Worm (Caenorhabditis elegans) whole organism, L1 larva: ENCODE measurements around the gene R52.6.

Experiments
- C04F5.9 ChIP-seq: sonication (generic microtip); optimal IDR thresholded peaks from 2 replicates; lab custom pipeline; 2016; ENCODE audit warnings: missing genetic modification characterization, missing compliant biosample characterization
- C16A3.4 ChIP-seq: fragments of 150-350 bp; optimal IDR thresholded peaks from 2 replicates; lab custom pipeline; 2014; ENCODE audit warnings: missing biosample characterization, missing genetic modification characterization
- C34B4.2 ChIP-seq: sonication (generic microtip); optimal IDR thresholded peaks from 2 replicates; lab custom pipeline; 2017; ENCODE audit warnings: mild to moderate bottlenecking, missing genetic modification characterization, missing compliant biosample characterization
- F16B12.6 ChIP-seq: fragments of 150-350 bp; optimal IDR thresholded peaks from 2 replicates; lab custom pipeline; 2014; ENCODE audit warnings: missing biosample characterization, missing genetic modification characterization
- Y116A8C.19 ChIP-seq: sonication (generic microtip); optimal IDR thresholded peaks from 2 replicates; lab custom pipeline; 2016; ENCODE audit warnings: missing compliant biosample characterization, missing genetic modification characterization, borderline replicate concordance
- alr-1 ChIP-seq: fragments of 200-800 bp; sonication (Bioruptor generic); optimal IDR thresholded peaks from 2 replicates; lab custom pipeline; 2018; ENCODE audit warnings: borderline replicate concordance, mild to moderate bottlenecking, missing genetic modification characterization, missing compliant biosample characterization
- aly-2 ChIP-seq: fragments of 150-350 bp; optimal IDR thresholded peaks from 2 replicates; lab custom pipeline; 2014; ENCODE audit warnings: missing biosample characterization, missing genetic modification characterization
- ama-1 ChIP-seq: fragments of 150-350 bp; optimal IDR thresholded peaks from 2 replicates; lab custom pipeline; 2014
- ceh-8 ChIP-seq: fragments of 200-800 bp; sonication (Bioruptor generic); optimal IDR thresholded peaks from 2 replicates; lab custom pipeline; 2018; ENCODE audit warnings: mild to moderate bottlenecking, missing genetic modification characterization, moderate library complexity, missing compliant biosample characterization
- ceh-88 ChIP-seq: fragments of 200-800 bp; sonication (Bioruptor generic); IDR thresholded peaks from 2 replicates; pipeline ENCODE4 v1.3.6; 2022; ENCODE audit warnings: missing genetic modification characterization, missing compliant biosample characterization
- ceh-90 ChIP-seq: sonication (generic microtip); optimal IDR thresholded peaks from 2 replicates; lab custom pipeline; 2016; ENCODE audit warnings: missing genetic modification characterization, missing compliant biosample characterization
- dpl-1 ChIP-seq, 3 experiments: fragments of 150-350 bp in 2 of 3; sonication (generic microtip) in 1 of 3; optimal IDR thresholded peaks; 2 replicates each; lab custom pipeline; 2014 to 2017; ENCODE audit warnings: missing biosample characterization in 3 of 3, missing genetic modification characterization in 3 of 3, missing genetic modification reagents in 3 of 3
- dsc-1 ChIP-seq: sonication (generic microtip); optimal IDR thresholded peaks from 2 replicates; lab custom pipeline; 2016; ENCODE audit warnings: mild to moderate bottlenecking, missing genetic modification characterization, missing compliant biosample characterization
- efl-1 ChIP-seq, 4 experiments: fragments of 150-350 bp; optimal IDR thresholded peaks in 3 of 4; peaks in 1 of 4; 1 replicate in 1 of 4; 2 replicates in 3 of 4; lab custom pipeline; 2014; ENCODE audit warnings: missing biosample characterization in 2 of 4, missing genetic modification characterization in 2 of 4, missing genetic modification reagents in 2 of 4
- efl-3 ChIP-seq: fragments of 200-800 bp; sonication (Bioruptor generic); optimal IDR thresholded peaks from 2 replicates; lab custom pipeline; 2018; ENCODE audit warnings: mild to moderate bottlenecking, missing genetic modification characterization, missing compliant biosample characterization
- egl-13 ChIP-seq: sonication (generic microtip); optimal IDR thresholded peaks from 2 replicates; lab custom pipeline; 2016; ENCODE audit warnings: missing genotype, missing genetic modification reagents, missing genetic modification characterization, missing compliant biosample characterization
- ets-5 ChIP-seq: fragments of 200-800 bp; sonication (Bioruptor generic); IDR thresholded peaks from 2 replicates; pipeline ENCODE4 v1.3.6; 2022; ENCODE audit warnings: missing genetic modification characterization, missing compliant biosample characterization
- fkh-10 ChIP-seq: sonication (generic microtip); optimal IDR thresholded peaks from 2 replicates; lab custom pipeline; 2017; ENCODE audit warnings: missing biosample characterization, missing genetic modification reagents, missing genetic modification characterization
- fkh-4 ChIP-seq: sonication (generic microtip); optimal IDR thresholded peaks from 2 replicates; lab custom pipeline; 2016; ENCODE audit warnings: missing compliant biosample characterization, missing genetic modification characterization, borderline replicate concordance
- hlh-4 ChIP-seq: sonication (generic microtip); optimal IDR thresholded peaks from 2 replicates; lab custom pipeline; 2016; ENCODE audit warnings: mild to moderate bottlenecking, missing genetic modification characterization, missing compliant biosample characterization
- isw-1 ChIP-seq: fragments of 200-800 bp; sonication (Bioruptor generic); IDR thresholded peaks from 2 replicates; pipeline ENCODE4 v1.3.6; 2022; ENCODE audit warnings: missing genetic modification characterization, missing compliant biosample characterization
- lin-15B ChIP-seq: fragments of 150-350 bp; sonication (generic microtip); optimal IDR thresholded peaks from 3 replicates; lab custom pipeline; 2014; ENCODE audit warnings: missing biosample characterization, missing genetic modification characterization
- lir-3 ChIP-seq: sonication (generic microtip); optimal IDR thresholded peaks from 2 replicates; lab custom pipeline; 2016; ENCODE audit warnings: mild to moderate bottlenecking, missing genetic modification characterization, moderate library complexity, missing compliant biosample characterization; ENCODE audit not compliant: poor library complexity
- mab-9 ChIP-seq: fragments of 200-800 bp; sonication (Bioruptor generic); IDR thresholded peaks from 2 replicates; pipeline ENCODE4 v1.3.6; 2022; ENCODE audit warnings: missing genetic modification reagents, missing genetic modification characterization, missing compliant biosample characterization
- nhr-12 ChIP-seq: sonication (generic microtip); optimal IDR thresholded peaks from 2 replicates; lab custom pipeline; 2017; ENCODE audit warnings: missing biosample characterization, missing genetic modification characterization
- nhr-76 ChIP-seq: sonication (generic microtip); optimal IDR thresholded peaks from 2 replicates; lab custom pipeline; 2017; ENCODE audit warnings: missing biosample characterization, missing genetic modification characterization
- nhr-85 ChIP-seq: sonication (generic microtip); peaks from one replicate; lab custom pipeline; 2016; ENCODE audit warnings: missing genetic modification characterization, inconsistent platforms, missing compliant biosample characterization
- pag-3 ChIP-seq: sonication (generic microtip); optimal IDR thresholded peaks from 2 replicates; lab custom pipeline; 2017; ENCODE audit warnings: missing genetic modification characterization, mild to moderate bottlenecking, missing compliant biosample characterization, antibody characterized with exemption, borderline replicate concordance; ENCODE audit not compliant: insufficient read depth
- pax-3 ChIP-seq: fragments of 200-800 bp; sonication (Bioruptor generic); optimal IDR thresholded peaks from 2 replicates; lab custom pipeline; 2018; ENCODE audit warnings: mild to moderate bottlenecking, missing genetic modification characterization, moderate library complexity, missing compliant biosample characterization
- pqm-1 ChIP-seq: sonication (generic microtip); optimal IDR thresholded peaks from 3 replicates; lab custom pipeline; 2017; ENCODE audit warnings: missing biosample characterization, missing genetic modification characterization
- skn-1 ChIP-seq: fragments of 150-350 bp; optimal IDR thresholded peaks from 2 replicates; lab custom pipeline; 2014; ENCODE audit warnings: missing biosample characterization, missing genetic modification characterization
- snpc-4 ChIP-seq: fragments of 150-350 bp; optimal IDR thresholded peaks from 2 replicates; lab custom pipeline; 2014; ENCODE audit warnings: missing biosample characterization, missing genetic modification characterization
- sptf-1 ChIP-seq: fragments of 150-350 bp; optimal IDR thresholded peaks from 2 replicates; lab custom pipeline; 2014; ENCODE audit warnings: missing biosample characterization, missing genetic modification characterization
- sup-37 ChIP-seq: fragments of 200-800 bp; sonication (Bioruptor generic); optimal IDR thresholded peaks from 2 replicates; lab custom pipeline; 2018; ENCODE audit warnings: mild to moderate bottlenecking, missing genetic modification characterization, missing compliant biosample characterization
- swsn-7 ChIP-seq: sonication (generic microtip); optimal IDR thresholded peaks from 2 replicates; lab custom pipeline; 2016; ENCODE audit warnings: missing genetic modification characterization, missing compliant biosample characterization
- tlp-1 ChIP-seq: fragments of 150-350 bp; optimal IDR thresholded peaks from 2 replicates; lab custom pipeline; 2014; ENCODE audit warnings: missing biosample characterization, missing genetic modification characterization
- unc-130 ChIP-seq: fragments of 150-350 bp; optimal IDR thresholded peaks from 2 replicates; lab custom pipeline; 2017; ENCODE audit warnings: missing biosample characterization, missing genetic modification characterization, inconsistent platforms
- unc-30 ChIP-seq: sonication (generic microtip); optimal IDR thresholded peaks from 2 replicates; lab custom pipeline; 2017; ENCODE audit warnings: missing biosample characterization, missing genetic modification characterization
- vab-15 ChIP-seq: sonication (generic microtip); optimal IDR thresholded peaks from 2 replicates; lab custom pipeline; 2017; ENCODE audit warnings: missing genotype, mild to moderate bottlenecking, missing genetic modification characterization, missing compliant biosample characterization
- xbp-1 ChIP-seq: sonication (generic microtip); optimal IDR thresholded peaks from 2 replicates; lab custom pipeline; 2016; ENCODE audit warnings: missing genetic modification characterization, missing compliant biosample characterization
- zip-4 ChIP-seq: fragments of 200-800 bp; sonication (Bioruptor generic); optimal IDR thresholded peaks from 2 replicates; lab custom pipeline; 2018; ENCODE audit warnings: mild to moderate bottlenecking, missing genetic modification characterization, moderate library complexity, missing compliant biosample characterization

R52.6 gene

ce11 chrII:2140817-2141216 is 28.0 kb upstream of the R52.6 start, which contains the start of gene C40A11.3:
TSS of gene C40A11.3 (plus strand) at chrII:2141117.
- TF ChIP-seq ceh-8 (GFP tag; lab: Kevin White, UChicago) (no peak), Y116A8C.19 (tag; lab: Kevin White, UChicago) (no peak), efl-1 (optimal IDR thresholded peaks at IDR 0.05; lab: Kevin White, UChicago) (no peak), efl-1 (GFP tag; optimal IDR thresholded peaks at IDR 0.05 in 1 of 2; lab: Kevin White, UChicago) (no peak), C16A3.4 (tag; lab: Kevin White, UChicago) (no peak), zip-4 (GFP tag; lab: Kevin White, UChicago) (no peak), vab-15 (tag; lab: Kevin White, UChicago) (no peak), ama-1 (lab: Kevin White, UChicago) (no peak), ceh-88 (GFP tag; lab: Robert Waterston, UW) (no peak), aly-2 (no peak), tlp-1 (tag; lab: Kevin White, UChicago) (no peak), lin-15B (tag; lab: Kevin White, UChicago) (no peak), unc-130 (tag; lab: Kevin White, UChicago) (no peak), C04F5.9 (tag; lab: Kevin White, UChicago) (no peak), xbp-1 (tag; lab: Kevin White, UChicago) (no peak), unc-30 (no peak), fkh-10 (GFP tag; lab: Kevin White, UChicago) (no peak)

ce11 chrII:2138901-2139300 is 26.1 kb upstream of the R52.6 start:
- no peak for TF ChIP-seq tlp-1 (tag; lab: Kevin White, UChicago)
- TF ChIP-seq pax-3: no peak
- no peak for TF ChIP-seq swsn-7 (tag; lab: Kevin White, UChicago)
- no peak for TF ChIP-seq dpl-1 (GFP tag; optimal IDR thresholded peaks at IDR 0.05; lab: Kevin White, UChicago)
- TF ChIP-seq efl-1 (optimal IDR thresholded peaks at IDR 0.05; lab: Kevin White, UChicago): no peak
- TF ChIP-seq efl-1 (GFP tag; optimal IDR thresholded peaks at IDR 0.05 in 1 of 2; lab: Kevin White, UChicago): no peak
- TF ChIP-seq pqm-1 (tag; lab: Kevin White, UChicago): no peak
- no peak for TF ChIP-seq fkh-4
- no peak for TF ChIP-seq efl-3 (GFP tag; lab: Kevin White, UChicago)

- TF ChIP-seq egl-13 (tag; lab: Kevin White, UChicago) (no peak), efl-1 (optimal IDR thresholded peaks at IDR 0.05; lab: Kevin White, UChicago) (no peak), efl-1 (GFP tag; optimal IDR thresholded peaks at IDR 0.05 in 1 of 2; lab: Kevin White, UChicago) (peak in 1 of 2 experiments; percentile 79)
These were observed 24.4 kb upstream of the R52.6 start, which contains the start of gene C40A11.4 for ce11 chrII:2137235-2137634. TSS of gene C40A11.4 (plus strand) at chrII:2137422.

DNA sequence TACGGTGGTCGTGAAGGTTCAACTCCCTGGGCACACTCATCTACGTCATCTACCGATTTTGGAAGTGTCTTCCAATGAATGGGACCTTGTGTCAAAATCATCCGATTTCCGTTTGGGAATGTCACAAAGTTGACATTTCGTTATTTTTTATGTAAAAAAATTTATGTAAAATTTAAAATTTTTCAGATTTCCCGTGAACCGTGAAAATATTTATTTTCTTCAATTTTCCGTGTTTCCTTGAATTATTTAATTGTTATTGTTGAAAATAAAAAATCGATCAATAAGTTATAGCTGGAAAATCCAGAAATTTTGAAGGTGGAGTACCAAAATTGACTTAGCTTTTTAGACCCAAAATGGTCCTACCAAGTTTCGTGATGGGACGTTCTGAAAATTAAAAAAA is 22.8 kb upstream of the R52.6 start, which contains the start of gene hpo-7:
TSS of gene hpo-7 (minus strand) at position 101 of the 400 bp plus-strand sequence.
- TF ChIP-seq mab-9 (GFP tag; lab: Robert Waterston, UW): no peak
- TF ChIP-seq alr-1: no peak
- TF ChIP-seq dpl-1 (GFP tag; optimal IDR thresholded peaks at IDR 0.05; lab: Kevin White, UChicago): no peak
- no peak for TF ChIP-seq snpc-4 (tag; lab: Kevin White, UChicago)
- no peak for TF ChIP-seq ets-5
- TF ChIP-seq sup-37 (GFP tag; lab: Kevin White, UChicago): no peak
- no peak for TF ChIP-seq ceh-90 (tag; lab: Kevin White, UChicago)
- TF ChIP-seq skn-1 (tag; lab: Kevin White, UChicago): no peak

- TF ChIP-seq nhr-85 (tag; lab: Kevin White, UChicago) (no peak), F16B12.6 (tag; lab: Kevin White, UChicago) (no peak), nhr-76 (tag; lab: Kevin White, UChicago) (no peak), C34B4.2 (tag; lab: Kevin White, UChicago) (no peak), dsc-1 (tag; lab: Kevin White, UChicago) (no peak), efl-3 (GFP tag; lab: Kevin White, UChicago) (no peak), nhr-12 (no peak), ama-1 (lab: Kevin White, UChicago) (no peak), alr-1 (no peak), unc-130 (tag; lab: Kevin White, UChicago) (no peak), hlh-4 (tag; lab: Kevin White, UChicago) (no peak), mab-9 (GFP tag; lab: Robert Waterston, UW) (no peak), egl-13 (tag; lab: Kevin White, UChicago) (no peak), pax-3 (no peak), lin-15B (tag; lab: Kevin White, UChicago) (no peak), pag-3 (tag; lab: Kevin White, UChicago) (no peak), isw-1 (no peak), lir-3 (no peak), sptf-1 (tag; lab: Kevin White, UChicago) (no peak), snpc-4 (tag; lab: Kevin White, UChicago) (no peak)
These were observed 17.9 kb upstream of the R52.6 start, which contains the start of gene sdz-28 for ce11 chrII:2130770-2131169. TSS of gene sdz-28 (plus strand) at chrII:2131070.
